Fruit fly (Drosophila melanogaster): ENCODE data around the gene rg.

DNA sequence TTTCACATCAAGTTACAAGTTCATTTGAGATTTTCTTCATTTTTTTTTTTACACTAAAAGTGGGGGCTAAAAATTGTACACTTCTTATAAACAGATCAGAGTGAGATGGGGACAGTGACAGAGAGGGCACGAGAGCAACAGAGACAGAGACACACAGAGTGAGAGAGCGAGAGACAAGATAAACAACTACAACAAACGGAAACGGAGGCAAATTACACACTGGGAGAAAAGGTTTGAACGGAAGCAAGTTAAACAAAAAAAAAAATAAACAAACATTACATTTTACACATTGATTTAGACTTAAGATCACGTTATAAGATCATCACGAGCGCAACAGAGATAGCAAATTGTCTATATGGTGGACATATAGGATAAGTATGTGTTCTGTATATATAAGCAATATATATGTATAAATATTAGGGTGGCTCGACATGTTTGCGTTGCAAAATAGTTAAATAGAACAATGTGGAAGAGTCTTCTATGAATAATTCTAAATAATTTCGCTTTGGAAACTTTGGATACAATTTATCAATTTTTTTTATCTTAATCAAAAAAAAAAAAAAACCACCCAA is 9.6 kb upstream of the rg start:
- TF ChIP-seq CG6808 (GFP tag; optimal IDR thresholded peaks at IDR 0.05) = no peak
- TF ChIP-seq acj6 (GFP tag; optimal IDR thresholded peaks at IDR 0.05) = no peak
- TF ChIP-seq Hr38 (GFP tag; optimal IDR thresholded peaks at IDR 0.05) = no peak
- peak; percentile 38; the same call in 1 of the 3 replicates for TF ChIP-seq CG8119 (GFP tag; IDR thresholded peaks at IDR 0.05)
- TF ChIP-seq CG15336 (GFP tag; IDR thresholded peaks at IDR 0.05) = no peak
